Fruit fly (Drosophila melanogaster) whole organism, larva: ENCODE measurements around the gene CG31126.

ENCODE experiments used
- noc ChIP-seq: fragments of 200-800 bp; sonication (Bioruptor generic); optimal IDR thresholded peaks from 3 replicates; lab custom pipeline; 2019; ENCODE audit warnings: missing biosample characterization, mild to moderate bottlenecking, missing genetic modification characterization, moderate library complexity

CG31126 gene

DNA sequence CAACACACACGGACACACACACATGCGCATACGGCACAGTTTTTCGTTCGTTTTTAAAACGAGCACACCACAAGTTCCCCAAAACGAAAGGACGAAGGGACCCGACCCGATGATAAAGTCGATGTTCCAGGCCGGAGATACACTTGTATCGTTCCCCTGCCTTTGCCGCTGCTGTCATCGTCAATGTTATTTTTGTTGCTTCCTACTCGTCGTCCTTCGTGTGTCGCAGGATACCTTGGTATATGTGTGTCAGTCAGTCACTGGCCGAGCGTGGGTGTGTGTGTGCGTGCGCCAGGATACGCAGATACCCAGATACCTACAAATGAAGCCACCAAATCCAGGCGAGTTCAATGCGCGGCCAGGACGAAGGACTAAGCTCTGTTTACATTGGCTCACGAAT is 3.6 kb downstream of the CG31126 start:
- TF ChIP-seq noc (tag; lab: Kevin White, UChicago), result no peak

DNA sequence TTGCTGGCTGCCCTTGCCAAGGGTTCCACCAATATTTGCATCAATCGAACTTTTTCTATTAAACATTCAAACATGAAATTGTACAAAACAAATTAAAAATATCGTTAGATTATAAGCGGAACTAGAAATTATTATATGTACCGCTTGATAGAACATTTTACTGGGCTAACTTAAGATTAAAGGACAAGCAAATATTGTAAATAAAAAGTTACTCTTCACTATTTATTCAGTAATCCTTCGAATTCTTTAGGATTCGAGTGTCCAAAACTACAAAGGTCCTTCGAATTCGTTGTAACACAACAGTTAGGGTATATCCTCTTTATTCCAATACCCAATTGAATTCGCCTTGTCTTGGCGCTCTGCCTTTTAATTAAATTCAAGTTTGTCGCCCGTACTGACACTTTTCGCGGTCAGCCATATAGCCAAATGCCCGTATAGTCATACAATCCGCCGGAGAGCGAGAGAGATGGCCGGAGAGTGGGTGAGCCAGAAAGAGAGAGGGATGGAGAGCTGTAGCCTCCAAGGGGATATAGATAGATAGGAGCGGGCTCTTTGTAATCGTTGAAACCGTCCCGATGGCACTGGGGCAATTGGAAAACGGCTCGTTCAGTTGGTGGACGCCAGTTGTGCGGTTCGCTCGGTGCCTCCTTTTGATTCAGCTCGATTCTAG is 8.3 kb downstream of the CG31126 start:
- no peak for TF ChIP-seq noc (tag; lab: Kevin White, UChicago)

dm6 chr3R:24671662-24672061 is 12.2 kb downstream of the CG31126 start:
- TF ChIP-seq noc (tag; lab: Kevin White, UChicago), result no peak

dm6 chr3R:24692863-24693262 is 33.4 kb downstream of the CG31126 start:
- no peak for TF ChIP-seq noc (tag; lab: Kevin White, UChicago)

- no peak for TF ChIP-seq noc (tag; lab: Kevin White, UChicago)
These were observed 39.9 kb downstream of the CG31126 start for dm6 chr3R:24699309-24699708.
